Worm (Caenorhabditis elegans) whole organism, young adult: ENCODE measurements around the gene lys-5.

ENCODE experiments used
- B0035.1 ChIP-seq: sonication (generic microtip); optimal IDR thresholded peaks from 2 replicates; lab custom pipeline; 2016; ENCODE audit warnings: missing genetic modification characterization, mild to moderate bottlenecking, missing compliant biosample characterization, missing genotype, missing genetic modification reagents
- B0261.1 ChIP-seq: sonication (generic microtip); optimal IDR thresholded peaks from 2 replicates; lab custom pipeline; 2016; ENCODE audit warnings: mild to moderate bottlenecking, missing genetic modification characterization, moderate library complexity, missing compliant biosample characterization
- F23B12.7 ChIP-seq: sonication (generic microtip); optimal IDR thresholded peaks from 2 replicates; lab custom pipeline; 2017; ENCODE audit warnings: missing genetic modification characterization, mild to moderate bottlenecking, missing compliant biosample characterization, antibody characterized with exemption, moderate library complexity; ENCODE audit not compliant: insufficient read depth
- F33H1.4 ChIP-seq: fragments of 200-800 bp; sonication (Bioruptor generic); IDR thresholded peaks from 2 replicates; pipeline ENCODE4 v1.3.6; 2022; ENCODE audit warnings: missing genetic modification reagents, missing genetic modification characterization, missing compliant biosample characterization
- F39B2.1 ChIP-seq: fragments of 200-800 bp; sonication (Bioruptor generic); IDR thresholded peaks from 2 replicates; pipeline ENCODE4 v1.3.6; 2022; ENCODE audit warnings: missing genetic modification reagents, missing genetic modification characterization, missing compliant biosample characterization
- F49E8.2 ChIP-seq: sonication (generic microtip); optimal IDR thresholded peaks from 3 replicates; lab custom pipeline; 2017; ENCODE audit warnings: missing genetic modification characterization, mild to moderate bottlenecking, missing compliant biosample characterization, antibody characterized with exemption, moderate library complexity; ENCODE audit not compliant: insufficient read depth
- Y56A3A.18 ChIP-seq: fragments of 200-800 bp; sonication (Bioruptor generic); IDR thresholded peaks from 2 replicates; pipeline ENCODE4 v1.3.6; 2022; ENCODE audit warnings: missing genetic modification reagents, missing genetic modification characterization, missing compliant biosample characterization
- Y67H2A.10 ChIP-seq: fragments of 200-800 bp; sonication (Bioruptor generic); conservative IDR thresholded peaks from 2 replicates; pipeline ENCODE4 v1.3.6; 2022; ENCODE audit warnings: missing genetic modification reagents, missing genetic modification characterization, missing compliant biosample characterization
- akir-1 ChIP-seq: fragments of 200-800 bp; sonication (Bioruptor generic); optimal IDR thresholded peaks from 2 replicates; lab custom pipeline; 2018; ENCODE audit warnings: mild to moderate bottlenecking, missing genetic modification characterization, moderate library complexity, missing compliant biosample characterization
- ama-1 ChIP-seq, 3 experiments: fragments of 150-350 bp in 1 of 3; sonication (generic microtip) in 2 of 3; optimal IDR thresholded peaks; 2 replicates each; lab custom pipeline; 2014 to 2018; ENCODE audit warnings: missing biosample characterization in 2 of 3, missing genetic modification characterization in 2 of 3, missing genetic modification reagents in 2 of 3
- attf-3 ChIP-seq: fragments of 200-800 bp; sonication (Bioruptor generic); conservative IDR thresholded peaks from 2 replicates; pipeline ENCODE4 v1.3.6; 2022; ENCODE audit warnings: missing genetic modification reagents, missing genetic modification characterization, missing compliant biosample characterization
- bed-1 ChIP-seq: fragments of 200-800 bp; sonication (Bioruptor generic); IDR thresholded peaks from 2 replicates; pipeline ENCODE4 v1.3.6; 2022; ENCODE audit warnings: missing genetic modification reagents, missing genetic modification characterization, missing compliant biosample characterization
- cebp-1 ChIP-seq, 2 experiments: fragments of 200-800 bp in 1 of 2; sonication (Bioruptor generic) in 1 of 2; sonication (generic microtip) in 1 of 2; IDR thresholded peaks in 1 of 2; optimal IDR thresholded peaks in 1 of 2; 2 replicates each; pipeline versions ENCODE4 v1.3.6 to Lab custom; 2017 to 2022; ENCODE audit warnings: missing compliant biosample characterization in 2 of 2, missing genetic modification characterization in 2 of 2, mild to moderate bottlenecking in 1 of 2, missing genetic modification reagents in 1 of 2, moderate library complexity in 1 of 2
- ceh-100 ChIP-seq: fragments of 200-800 bp; sonication (Bioruptor generic); IDR thresholded peaks from 2 replicates; pipeline ENCODE4 v1.3.6; 2022; ENCODE audit warnings: missing genetic modification reagents, missing genetic modification characterization, missing compliant biosample characterization
- ceh-91 ChIP-seq: fragments of 200-800 bp; sonication (Bioruptor generic); IDR thresholded peaks from 2 replicates; pipeline ENCODE4 v1.3.6; 2022; ENCODE audit warnings: missing genetic modification reagents, missing genetic modification characterization, missing compliant biosample characterization
- chd-7 ChIP-seq: sonication (generic microtip); optimal IDR thresholded peaks from 2 replicates; lab custom pipeline; 2016; ENCODE audit warnings: mild to moderate bottlenecking, missing genetic modification characterization, moderate library complexity, missing compliant biosample characterization
- dpff-1 ChIP-seq: sonication (generic microtip); optimal IDR thresholded peaks from 2 replicates; lab custom pipeline; 2017; ENCODE audit warnings: mild to moderate bottlenecking, missing genetic modification characterization, missing compliant biosample characterization
- efl-1 ChIP-seq: fragments of 150-350 bp; optimal IDR thresholded peaks from 2 replicates; lab custom pipeline; 2014; ENCODE audit warnings: missing biosample characterization, missing genetic modification reagents, missing genetic modification characterization
- hmg-20 ChIP-seq: fragments of 200-800 bp; sonication (Bioruptor generic); IDR thresholded peaks from 2 replicates; pipeline ENCODE4 v1.3.6; 2022; ENCODE audit warnings: missing genetic modification reagents, missing genetic modification characterization, missing compliant biosample characterization
- hsf-1 ChIP-seq: fragments of 200-800 bp; sonication (Bioruptor generic); IDR thresholded peaks from 2 replicates; pipeline ENCODE4 v1.3.6; 2022; ENCODE audit warnings: missing genetic modification reagents, missing genetic modification characterization, missing compliant biosample characterization
- let-526 ChIP-seq: fragments of 200-800 bp; sonication (Bioruptor generic); IDR thresholded peaks from 2 replicates; pipeline ENCODE4 v1.3.6; 2022; ENCODE audit warnings: missing genetic modification reagents, missing genetic modification characterization, missing compliant biosample characterization
- let-607 ChIP-seq, 2 experiments: fragments of 200-800 bp in 1 of 2; sonication (Bioruptor generic) in 1 of 2; sonication (generic microtip) in 1 of 2; optimal IDR thresholded peaks; 2 replicates each; lab custom pipeline; 2016 to 2018; ENCODE audit warnings: mild to moderate bottlenecking in 2 of 2, missing compliant biosample characterization in 2 of 2, missing genetic modification characterization in 2 of 2, moderate library complexity in 2 of 2, missing genotype in 1 of 2
- lsl-1 ChIP-seq: fragments of 200-800 bp; sonication (Bioruptor generic); optimal IDR thresholded peaks from 2 replicates; lab custom pipeline; 2018; ENCODE audit warnings: mild to moderate bottlenecking, missing genetic modification characterization, moderate library complexity, missing compliant biosample characterization
- madf-10 ChIP-seq: sonication (generic microtip); optimal IDR thresholded peaks from 2 replicates; lab custom pipeline; 2016; ENCODE audit warnings: mild to moderate bottlenecking, missing genetic modification characterization, missing compliant biosample characterization
- madf-3 ChIP-seq: fragments of 200-800 bp; sonication (Bioruptor generic); IDR thresholded peaks from 2 replicates; pipeline ENCODE4 v1.3.6; 2022; ENCODE audit warnings: missing genetic modification reagents, missing genetic modification characterization, missing compliant biosample characterization
- madf-8 ChIP-seq: fragments of 200-800 bp; sonication (Bioruptor generic); conservative IDR thresholded peaks from 2 replicates; pipeline ENCODE4 v1.3.6; 2022; ENCODE audit warnings: missing genetic modification reagents, missing genetic modification characterization, missing compliant biosample characterization
- mcd-1 ChIP-seq: fragments of 200-800 bp; sonication (Bioruptor generic); IDR thresholded peaks from 2 replicates; pipeline ENCODE4 v1.3.6; 2022; ENCODE audit warnings: missing genetic modification reagents, missing genetic modification characterization, missing compliant biosample characterization
- nhr-27 ChIP-seq: fragments of 200-800 bp; sonication (Bioruptor generic); optimal IDR thresholded peaks from 2 replicates; lab custom pipeline; 2018; ENCODE audit warnings: mild to moderate bottlenecking, missing genetic modification characterization, moderate library complexity, missing compliant biosample characterization
- rec-8 ChIP-seq, 2 experiments: sonication (generic microtip); optimal IDR thresholded peaks; 2 replicates each; lab custom pipeline; 2016; ENCODE audit warnings: mild to moderate bottlenecking in 2 of 2, missing genetic modification characterization in 2 of 2, missing genetic modification reagents in 2 of 2, missing genotype in 2 of 2, missing biosample characterization in 1 of 2, missing compliant biosample characterization in 1 of 2, moderate library complexity in 1 of 2
- repo-1 ChIP-seq: sonication (generic microtip); optimal IDR thresholded peaks from 2 replicates; lab custom pipeline; 2017; ENCODE audit warnings: mild to moderate bottlenecking, missing genetic modification characterization, missing compliant biosample characterization
- rpc-1 ChIP-seq, 2 experiments: fragments of 150-350 bp in 1 of 2; sonication (generic microtip) in 1 of 2; optimal IDR thresholded peaks; 2 replicates each; lab custom pipeline; 2014 to 2018; ENCODE audit warnings: missing biosample characterization in 1 of 2, missing genetic modification characterization in 1 of 2, missing genetic modification reagents in 1 of 2, missing genotype in 1 of 2
- snpc-4 ChIP-seq, 5 experiments: fragments of 150-350 bp in 1 of 5; sonication (generic microtip) in 4 of 5; optimal IDR thresholded peaks; 2 replicates each; lab custom pipeline; 2014 to 2018; ENCODE audit warnings: missing genetic modification characterization in 5 of 5, missing biosample characterization in 3 of 5, antibody characterized with exemption in 2 of 5, mild to moderate bottlenecking in 2 of 5, missing compliant biosample characterization in 2 of 5, missing genotype in 2 of 5, moderate library complexity in 2 of 5, missing genetic modification reagents in 1 of 5
- tbx-9 ChIP-seq: sonication (generic microtip); optimal IDR thresholded peaks from 2 replicates; lab custom pipeline; 2016; ENCODE audit warnings: borderline replicate concordance, missing genetic modification characterization, inconsistent platforms, missing compliant biosample characterization
- tlf-1 ChIP-seq: fragments of 200-800 bp; sonication (Bioruptor generic); optimal IDR thresholded peaks from 2 replicates; lab custom pipeline; 2018; ENCODE audit warnings: mild to moderate bottlenecking, missing genetic modification characterization, missing compliant biosample characterization
- unc-130 ChIP-seq: sonication (generic microtip); optimal IDR thresholded peaks from 2 replicates; lab custom pipeline; 2016; ENCODE audit warnings: missing genetic modification reagents, missing genetic modification characterization, missing compliant biosample characterization
- xnd-1 ChIP-seq: sonication (generic microtip); optimal IDR thresholded peaks from 2 replicates; lab custom pipeline; 2016; ENCODE audit warnings: missing genotype, missing genetic modification reagents, missing genetic modification characterization, missing compliant biosample characterization
- ztf-26 ChIP-seq: sonication (generic microtip); optimal IDR thresholded peaks from 2 replicates; lab custom pipeline; 2017; ENCODE audit warnings: missing genetic modification characterization, missing compliant biosample characterization
- ztf-3 ChIP-seq: fragments of 200-800 bp; sonication (Bioruptor generic); optimal IDR thresholded peaks from 2 replicates; lab custom pipeline; 2018; ENCODE audit warnings: mild to moderate bottlenecking, missing genetic modification characterization, missing compliant biosample characterization

The lys-5 gene

DNA sequence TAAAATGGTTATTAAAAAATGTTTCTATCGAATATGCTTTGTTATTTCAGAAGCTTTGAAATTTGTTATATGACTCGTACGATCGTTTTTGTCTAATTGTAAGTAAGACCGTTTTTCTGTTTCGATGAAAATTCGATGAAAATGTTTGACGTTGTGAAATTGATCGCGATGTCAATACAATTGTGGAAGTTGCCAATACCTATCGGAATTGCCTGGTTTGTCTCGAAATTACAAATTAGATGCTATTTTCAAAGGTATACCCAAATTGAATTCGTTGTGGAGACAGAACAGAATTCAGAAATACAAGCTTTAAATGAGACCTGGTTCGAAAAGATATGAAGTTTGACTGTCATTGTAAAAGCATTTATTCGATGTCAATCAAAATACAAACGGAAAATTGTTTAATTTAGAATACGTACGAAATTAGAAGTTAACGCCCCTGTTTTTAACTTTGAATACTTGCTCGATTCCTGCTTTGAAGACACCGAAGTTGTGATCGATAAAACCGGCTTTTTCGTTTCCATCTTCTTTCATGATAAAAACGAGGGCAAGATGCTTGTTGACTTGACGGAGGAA lies 22.0 kb downstream of the lys-5 start (continued):
- TF ChIP-seq snpc-4 (GFP tag; optimal IDR thresholded peaks at IDR 0.05; lab: Kevin White, UChicago): no peak
- peak in 1 of 4 experiments; percentile 49 for TF ChIP-seq snpc-4 (tag; optimal IDR thresholded peaks at IDR 0.05; lab: Kevin White, UChicago)
- TF ChIP-seq ceh-100 (GFP tag; lab: Robert Waterston, UW): no peak
- TF ChIP-seq lsl-1 (GFP tag; lab: Kevin White, UChicago): no peak
- TF ChIP-seq madf-8 (GFP tag; lab: Robert Waterston, UW): no peak

DNA sequence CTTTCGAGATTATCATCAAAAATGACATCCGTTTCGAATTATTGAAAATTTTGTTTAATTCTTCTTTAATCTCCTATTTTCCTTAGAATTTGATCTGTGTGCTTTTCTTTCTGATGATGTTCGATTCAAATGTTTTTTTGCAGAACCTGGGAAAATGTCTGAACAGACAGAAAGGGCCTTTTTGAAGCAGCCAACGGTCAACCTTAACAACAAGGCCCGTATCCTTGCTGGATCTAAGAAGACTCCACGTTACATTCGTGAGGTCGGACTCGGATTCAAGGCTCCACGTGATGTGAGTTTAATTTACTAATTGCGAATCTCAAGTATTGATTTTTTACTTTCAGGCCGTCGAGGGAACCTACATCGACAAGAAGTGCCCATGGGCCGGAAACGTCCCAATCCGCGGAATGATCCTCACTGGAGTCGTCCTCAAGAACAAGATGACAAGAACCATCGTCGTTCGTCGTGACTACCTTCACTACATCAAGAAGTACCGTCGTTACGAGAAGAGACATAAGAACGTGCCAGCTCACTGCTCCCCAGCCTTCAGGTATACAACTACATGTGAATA lies 22.8 kb downstream of the lys-5 start, which contains the start of gene rps-11:
rps-11 (plus strand) TSS at position 144 of the 571 bp plus-strand sequence.
- TF ChIP-seq madf-10 (tag; lab: Kevin White, UChicago) (no peak), bed-1 (GFP tag; lab: Robert Waterston, UW) (0 out of 2 replicates have a peak, but pooled peaks have one; percentile 48), mcd-1 (no peak)

DNA sequence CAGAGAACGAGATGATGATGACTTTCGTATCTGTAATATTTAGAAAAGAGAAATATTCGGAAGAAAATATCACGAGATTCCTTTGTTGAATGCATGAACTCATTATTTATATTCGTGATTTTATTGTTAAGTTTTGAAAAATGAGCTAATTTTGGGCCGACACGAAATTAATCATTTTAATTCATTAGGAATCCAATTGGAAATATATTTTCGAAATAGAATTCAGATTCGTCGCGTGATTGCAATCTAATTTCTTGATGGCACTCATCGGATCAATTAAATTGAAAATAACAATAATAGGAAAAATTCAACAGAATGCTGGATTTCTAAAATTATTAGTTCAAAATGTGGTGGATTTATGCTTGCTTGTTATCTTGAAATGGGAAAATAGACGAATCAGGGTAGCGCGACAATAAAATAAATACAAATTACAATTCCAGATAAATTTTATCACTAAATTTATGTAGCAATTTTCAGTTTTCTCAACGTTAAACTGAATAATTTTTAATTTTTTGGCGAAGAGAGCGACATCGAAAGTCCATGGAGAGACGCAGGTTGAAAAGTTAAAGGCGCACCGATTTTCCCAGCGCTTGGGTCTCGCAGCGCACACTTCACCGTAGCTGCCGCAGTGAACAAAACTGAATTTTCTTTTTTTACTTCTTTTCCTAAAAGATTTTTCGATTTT lies 23.5 kb downstream of the lys-5 start:
- peak; percentile 35 for TF ChIP-seq tlf-1 (GFP tag; lab: Kevin White, UChicago)
- TF ChIP-seq rpc-1 (optimal IDR thresholded peaks at IDR 0.05; lab: Kevin White, UChicago): peak; percentile 1
- peak; percentile 3 for TF ChIP-seq rpc-1 (tag; optimal IDR thresholded peaks at IDR 0.05; lab: Kevin White, UChicago)
- no peak for TF ChIP-seq F39B2.1 (GFP tag; lab: Robert Waterston, UW)
- no peak for TF ChIP-seq efl-1
- TF ChIP-seq hsf-1 (GFP tag; lab: Robert Waterston, UW): peak; percentile 28; the same call in 1 of the 2 replicates
- no peak for TF ChIP-seq dpff-1 (tag; lab: Kevin White, UChicago)
- no peak for TF ChIP-seq nhr-27 (tag; lab: Kevin White, UChicago)
- TF ChIP-seq ztf-3: no peak
- TF ChIP-seq madf-8 (GFP tag; lab: Robert Waterston, UW): no peak
- TF ChIP-seq ceh-91 (GFP tag; lab: Robert Waterston, UW): peak; percentile 67
- no peak for TF ChIP-seq let-607 (tag; optimal IDR thresholded peaks at IDR 0.05; lab: Kevin White, UChicago)
- peak; percentile 94 for TF ChIP-seq F33H1.4 (GFP tag; lab: Robert Waterston, UW)
- peak; percentile 54 for TF ChIP-seq unc-130
- TF ChIP-seq Y67H2A.10 (GFP tag; lab: Robert Waterston, UW): no peak
- no peak for TF ChIP-seq B0261.1 (tag; lab: Kevin White, UChicago)
- peak; percentile 43 for TF ChIP-seq B0035.1 (tag; lab: Kevin White, UChicago)
- TF ChIP-seq cebp-1 (GFP tag; IDR thresholded peaks at IDR 0.05; lab: Robert Waterston, UW): no peak
- TF ChIP-seq cebp-1 (tag; optimal IDR thresholded peaks at IDR 0.05; lab: Kevin White, UChicago): peak; percentile 57
- TF ChIP-seq mcd-1: peak; percentile 71
- TF ChIP-seq xnd-1 (tag; lab: Kevin White, UChicago): peak; percentile 24
- TF ChIP-seq F49E8.2 (tag; lab: Kevin White, UChicago): peak; percentile 78
- peak; percentile 75 for TF ChIP-seq F23B12.7 (tag; lab: Kevin White, UChicago)
- peak; percentile 54 for TF ChIP-seq repo-1 (tag; lab: Kevin White, UChicago)
- TF ChIP-seq madf-3 (GFP tag; lab: Robert Waterston, UW): peak; percentile 74; the same call in 1 of the 2 replicates
- no peak for TF ChIP-seq let-526 (GFP tag; lab: Robert Waterston, UW)
- no peak for TF ChIP-seq akir-1 (GFP tag; lab: Kevin White, UChicago)
- TF ChIP-seq chd-7 (tag; lab: Kevin White, UChicago): peak; percentile 5
- peak in 1 of 2 experiments; percentile 21 for TF ChIP-seq rec-8 (tag; optimal IDR thresholded peaks at IDR 0.05; lab: Kevin White, UChicago)
- no peak; the same call in 1 of the 2 replicates for TF ChIP-seq attf-3 (GFP tag; lab: Robert Waterston, UW)
- 0 out of 2 replicates have a peak, but pooled peaks have one; percentile 32 for TF ChIP-seq hmg-20
- no peak for TF ChIP-seq tbx-9 (tag; lab: Kevin White, UChicago)
- TF ChIP-seq Y56A3A.18 (GFP tag; lab: Robert Waterston, UW): no peak
- TF ChIP-seq ztf-26 (tag; lab: Kevin White, UChicago): no peak
- TF ChIP-seq ama-1 (optimal IDR thresholded peaks at IDR 0.05; lab: Kevin White, UChicago): no peak
- peak; percentile 47 to 51 for TF ChIP-seq ama-1 (GFP tag; optimal IDR thresholded peaks at IDR 0.05; lab: Kevin White, UChicago)
